Worm (Caenorhabditis elegans): Measurements from ENCODE around the gene ctsa-1.2.
A peak's percentile ranks its signal among the peaks of the same experiment; 100 is the strongest.

The ctsa-1.2 gene

ce11 chrII:11751615-11752174 lies 12.5 kb downstream of the ctsa-1.2 start:
- TF ChIP-seq F52B5.7 (tag; optimal IDR thresholded peaks at IDR 0.05) = no peak
- TF ChIP-seq akir-1 (GFP tag; optimal IDR thresholded peaks at IDR 0.05) = no peak
- TF ChIP-seq ceh-27 (GFP tag; optimal IDR thresholded peaks at IDR 0.05) = peak; percentile 25
- TF ChIP-seq D2030.7 (GFP tag; IDR thresholded peaks at IDR 0.05) = no peak
- no peak for TF ChIP-seq egrh-3 (GFP tag; IDR thresholded peaks at IDR 0.05)
- TF ChIP-seq cebp-1 (GFP tag; IDR thresholded peaks at IDR 0.05) = no peak
- TF ChIP-seq cebp-1 (tag; optimal IDR thresholded peaks at IDR 0.05) = peak; percentile 63
- TF ChIP-seq lin-35 (GFP tag; optimal IDR thresholded peaks at IDR 0.05) = peak in 1 of 3 experiments; percentile 23
- no peak for TF ChIP-seq fkh-3 (tag; optimal IDR thresholded peaks at IDR 0.05)
- TF ChIP-seq zfh-2 (GFP tag; conservative IDR thresholded peaks at IDR 0.05) = peak; percentile 62
- no peak for TF ChIP-seq zim-3 (tag; optimal IDR thresholded peaks at IDR 0.05)
- no peak for TF ChIP-seq egl-18 (GFP tag; IDR thresholded peaks at IDR 0.05)

ce11 chrII:11753186-11753585 lies 14.0 kb downstream of the ctsa-1.2 start:
- TF ChIP-seq F52B5.7 (tag; optimal IDR thresholded peaks at IDR 0.05) (no peak), ceh-40 (GFP tag; IDR thresholded peaks at IDR 0.05) (no peak), aptf-3 (GFP tag; IDR thresholded peaks at IDR 0.05) (no peak), hlh-26 (GFP tag; conservative IDR thresholded peaks at IDR 0.05) (no peak), egl-18 (GFP tag; IDR thresholded peaks at IDR 0.05) (no peak), tbp1 (GFP tag; optimal IDR thresholded peaks at IDR 0.05) (no peak), snpc-4 (GFP tag; optimal IDR thresholded peaks at IDR 0.05) (no peak), snpc-4 (tag; optimal IDR thresholded peaks at IDR 0.05) (peak in 3 of 4 experiments; percentile 51 to 79 (median 76)), snpc-1.1 (tag; optimal IDR thresholded peaks at IDR 0.05; ENCODE audit: insufficient read depth) (peak; percentile 16)

- TF ChIP-seq K11D2.4 (GFP tag; IDR thresholded peaks at IDR 0.05) (no peak), gei-17 (GFP tag; optimal IDR thresholded peaks at IDR 0.05) (peak; percentile 15), lag-1 (GFP tag; IDR thresholded peaks at IDR 0.05) (no peak), madf-8 (GFP tag; conservative IDR thresholded peaks at IDR 0.05) (no peak), hrde-1 (tag; optimal IDR thresholded peaks at IDR 0.05; ENCODE audit: borderline replicate concordance) (no peak), tlf-1 (GFP tag; optimal IDR thresholded peaks at IDR 0.05) (peak; percentile 61), dpff-1 (tag; optimal IDR thresholded peaks at IDR 0.05) (no peak), pbrm-1 (GFP tag; IDR thresholded peaks at IDR 0.05) (no peak), F22D6.2 (tag; optimal IDR thresholded peaks at IDR 0.05) (no peak), chd-7 (tag; optimal IDR thresholded peaks at IDR 0.05) (no peak), rpc-1 (optimal IDR thresholded peaks at IDR 0.05) (no peak), rpc-1 (tag; optimal IDR thresholded peaks at IDR 0.05) (no peak), Y95B8A.8 (GFP tag; IDR thresholded peaks at IDR 0.05) (no peak), lin-26 (GFP tag; IDR thresholded peaks at IDR 0.05) (peak; percentile 79), bed-1 (GFP tag; IDR thresholded peaks at IDR 0.05) (no peak), bed-2 (GFP tag; IDR thresholded peaks at IDR 0.05) (no peak), snpc-4 (GFP tag; optimal IDR thresholded peaks at IDR 0.05) (peak; percentile 78), snpc-4 (tag; optimal IDR thresholded peaks at IDR 0.05) (peak; percentile 72 to 92 (median 90)), dpl-1 (GFP tag; optimal IDR thresholded peaks at IDR 0.05) (no peak), F57A8.1 (GFP tag; optimal IDR thresholded peaks at IDR 0.05) (no peak), F39B2.1 (GFP tag; IDR thresholded peaks at IDR 0.05) (no peak), attf-6 (GFP tag; IDR thresholded peaks at IDR 0.05) (peak; percentile 45; the same call in 1 of the 2 replicates), aptf-2 (GFP tag; conservative IDR thresholded peaks at IDR 0.05) (no peak), ztf-25 (GFP tag; IDR thresholded peaks at IDR 0.05) (no peak), F49E8.2 (tag; optimal IDR thresholded peaks at IDR 0.05; ENCODE audit: insufficient read depth) (no peak), sdz-38 (tag; optimal IDR thresholded peaks at IDR 0.05) (no peak), zim-3 (tag; optimal IDR thresholded peaks at IDR 0.05) (peak; percentile 61), B0336.3 (GFP tag; IDR thresholded peaks at IDR 0.05) (peak; percentile 60), F52B5.7 (tag; optimal IDR thresholded peaks at IDR 0.05) (no peak), T07F8.4 (tag; optimal IDR thresholded peaks at IDR 0.05) (peak; percentile 3)
These were observed 17.5 kb downstream of the ctsa-1.2 start for ce11 chrII:11756684-11757107.

Data from whole organism, young adult.